Fruit fly (Drosophila melanogaster): Measurements from ENCODE around the gene CG43390.
A peak's percentile ranks its signal among the peaks of the same experiment; 100 is the strongest.

Gene CG43390

dm6 chr3L:11551949-11552348 is 27.8 kb downstream of the CG43390 start (continued):
- TF ChIP-seq CG9215 (GFP tag; IDR thresholded peaks at IDR 0.05): no peak
- TF ChIP-seq CG12391 (tag; optimal IDR thresholded peaks at IDR 0.05): peak; percentile 52
- no peak for TF ChIP-seq Kr (GFP tag; optimal IDR thresholded peaks at IDR 0.05)
- TF ChIP-seq Dad (GFP tag; optimal IDR thresholded peaks at IDR 0.05): no peak
- TF ChIP-seq scrt (GFP tag; optimal IDR thresholded peaks at IDR 0.05): no peak
- no peak for TF ChIP-seq zfh2 (GFP tag; optimal IDR thresholded peaks at IDR 0.05)
- peak; percentile 40 for TF ChIP-seq nmo (GFP tag; optimal IDR thresholded peaks at IDR 0.05)
- no peak for TF ChIP-seq CG4360 (GFP tag; IDR thresholded peaks at IDR 0.05)
- peak; percentile 63 for TF ChIP-seq CG6689 (GFP tag; IDR thresholded peaks at IDR 0.05)
- no peak for TF ChIP-seq nau (GFP tag; optimal IDR thresholded peaks at IDR 0.05)
- no peak for TF ChIP-seq ewg (GFP tag; optimal IDR thresholded peaks at IDR 0.05)
- no peak for TF ChIP-seq fd102C (GFP tag; optimal IDR thresholded peaks at IDR 0.05)
- TF ChIP-seq gem (tag; optimal IDR thresholded peaks at IDR 0.05): peak; percentile 68
- TF ChIP-seq PHDP (tag; optimal IDR thresholded peaks at IDR 0.05): peak; percentile 36
- no peak for TF ChIP-seq CG32772 (GFP tag; IDR thresholded peaks at IDR 0.05)
- TF ChIP-seq corto (GFP tag; optimal IDR thresholded peaks at IDR 0.05): no peak
- TF ChIP-seq CG4424 (GFP tag; optimal IDR thresholded peaks at IDR 0.05): no peak
- TF ChIP-seq CG7271 (tag; optimal IDR thresholded peaks at IDR 0.05): no peak
- TF ChIP-seq CG3407 (GFP tag; optimal IDR thresholded peaks at IDR 0.05): peak; percentile 3
- TF ChIP-seq CG6854 (GFP tag; optimal IDR thresholded peaks at IDR 0.05): no peak
- no peak for TF ChIP-seq MBD-R2 (GFP tag; IDR thresholded peaks at IDR 0.05)
- no peak for TF ChIP-seq Mrtf (GFP tag; IDR thresholded peaks at IDR 0.05)
- TF ChIP-seq CrebB (tag; optimal IDR thresholded peaks at IDR 0.05): no peak
- peak; percentile 26; the same call in 1 of the 2 replicates for TF ChIP-seq Ada2b (GFP tag; IDR thresholded peaks at IDR 0.05)
- no peak for TF ChIP-seq dati (GFP tag; IDR thresholded peaks at IDR 0.05)
- no peak for TF ChIP-seq Awh (GFP tag; IDR thresholded peaks at IDR 0.05)
- TF ChIP-seq CG11456 (GFP tag; IDR thresholded peaks at IDR 0.05): no peak
- no peak for TF ChIP-seq fd3F (GFP tag; optimal IDR thresholded peaks at IDR 0.05)
- TF ChIP-seq CG18262 (tag; optimal IDR thresholded peaks at IDR 0.05): peak; percentile 72
- TF ChIP-seq HmgZ (tag; optimal IDR thresholded peaks at IDR 0.05): no peak
- TF ChIP-seq ac (GFP tag; optimal IDR thresholded peaks at IDR 0.05): peak; percentile 46
- TF ChIP-seq CG10543 (GFP tag; optimal IDR thresholded peaks at IDR 0.05): no peak
- TF ChIP-seq CG2202 (tag; optimal IDR thresholded peaks at IDR 0.05): peak; percentile 41
- no peak for TF ChIP-seq bbx (GFP tag; IDR thresholded peaks at IDR 0.05; ENCODE audit: partially characterized antibody)
- TF ChIP-seq Myb (GFP tag; optimal IDR thresholded peaks at IDR 0.05): no peak
- TF ChIP-seq Blimp-1 (GFP tag; optimal IDR thresholded peaks at IDR 0.05): peak; percentile 68
- TF ChIP-seq CG9437 (GFP tag; optimal IDR thresholded peaks at IDR 0.05): no peak
- no peak for TF ChIP-seq Lhr (GFP tag; optimal IDR thresholded peaks at IDR 0.05)
- TF ChIP-seq Atf6 (GFP tag; IDR thresholded peaks at IDR 0.05): no peak
- no peak for TF ChIP-seq run (tag; optimal IDR thresholded peaks at IDR 0.05)
- 0 out of 2 replicates have a peak, but pooled peaks have one; percentile 24 for TF ChIP-seq ranshi (GFP tag; IDR thresholded peaks at IDR 0.05)
- no peak for TF ChIP-seq CG33213 (GFP tag; optimal IDR thresholded peaks at IDR 0.05)
- TF ChIP-seq Drgx (GFP tag; IDR thresholded peaks at IDR 0.05): peak; percentile 53
- TF ChIP-seq Rfx (GFP tag; IDR thresholded peaks at IDR 0.05): no peak
- no peak for TF ChIP-seq C15 (GFP tag; IDR thresholded peaks at IDR 0.05)
- TF ChIP-seq phol (tag; optimal IDR thresholded peaks at IDR 0.05): peak; percentile 53
- TF ChIP-seq tll (GFP tag; optimal IDR thresholded peaks at IDR 0.05): no peak
- no peak for TF ChIP-seq CG13624 (GFP tag; optimal IDR thresholded peaks at IDR 0.05)
- TF ChIP-seq Sox100B (GFP tag; optimal IDR thresholded peaks at IDR 0.05): peak; percentile 9
- no peak for TF ChIP-seq repo (GFP tag; optimal IDR thresholded peaks at IDR 0.05)
- no peak for TF ChIP-seq CG3726 (GFP tag; IDR thresholded peaks at IDR 0.05)
- no peak for TF ChIP-seq CG8478 (optimal IDR thresholded peaks at IDR 0.05)
